Fruit fly (Drosophila melanogaster) whole organism, embryonic: ENCODE data around the gene Gyc89Da.

Source experiments
- Abd-B ChIP-seq: fragments of 200-800 bp; sonication (Bioruptor generic); optimal IDR thresholded peaks from 2 replicates; lab custom pipeline; 2018; ENCODE audit warnings: missing biosample characterization, mild to moderate bottlenecking, missing genetic modification characterization, moderate library complexity
- Awh ChIP-seq: fragments of 200-800 bp; sonication (Bioruptor generic); IDR thresholded peaks from 2 replicates; pipeline ENCODE4, ENCODE4 v1.3.6; 2022; ENCODE audit warnings: missing biosample characterization, missing genetic modification characterization
- CG10979 ChIP-seq: fragments of 200-800 bp; sonication (Bioruptor generic); optimal IDR thresholded peaks from 2 replicates; lab custom pipeline; 2018; ENCODE audit warnings: missing biosample characterization, mild to moderate bottlenecking, missing genetic modification characterization, moderate library complexity
- CG12391 ChIP-seq: fragments of 200-800 bp; sonication (Bioruptor generic); optimal IDR thresholded peaks from 3 replicates; lab custom pipeline; 2018; ENCODE audit warnings: missing biosample characterization, mild to moderate bottlenecking, missing genetic modification characterization, moderate library complexity
- CG12659 ChIP-seq: fragments of 200-800 bp; sonication (Bioruptor generic); optimal IDR thresholded peaks from 3 replicates; lab custom pipeline; 2017; ENCODE audit warnings: mild to moderate bottlenecking, missing biosample characterization, missing genetic modification reagents, missing genetic modification characterization
- CG16815 ChIP-seq: fragments of 200-800 bp; sonication (Bioruptor generic); optimal IDR thresholded peaks from 3 replicates; lab custom pipeline; 2017; ENCODE audit warnings: missing biosample characterization, mild to moderate bottlenecking, missing genetic modification characterization
- CG2116 ChIP-seq: fragments of 200-800 bp; sonication (Bioruptor generic); optimal IDR thresholded peaks from 3 replicates; lab custom pipeline; 2018; ENCODE audit warnings: missing biosample characterization, mild to moderate bottlenecking, missing genetic modification characterization
- CG2202 ChIP-seq: fragments of 200-800 bp; sonication (Bioruptor generic); optimal IDR thresholded peaks from 2 replicates; lab custom pipeline; 2018; ENCODE audit warnings: missing biosample characterization, mild to moderate bottlenecking, missing genetic modification characterization
- CG2889 ChIP-seq: fragments of 200-800 bp; sonication (Bioruptor generic); IDR thresholded peaks from 3 replicates; pipeline ENCODE4 v1.3.6; 2022; ENCODE audit warnings: missing biosample characterization, missing genetic modification characterization
- CG30020 ChIP-seq: fragments of 200-800 bp; optimal IDR thresholded peaks from 2 replicates; lab custom pipeline; 2019; ENCODE audit warnings: missing biosample characterization, mild to moderate bottlenecking, missing genetic modification characterization, moderate library complexity
- CG31441 ChIP-seq: fragments of 200-800 bp; sonication (Bioruptor generic); IDR thresholded peaks from 2 replicates; pipeline ENCODE4 v1.3.6; 2022; ENCODE audit warnings: missing biosample characterization, missing genetic modification characterization
- CG34224 ChIP-seq: fragments of 200-800 bp; sonication (Bioruptor generic); IDR thresholded peaks from 3 replicates; pipeline ENCODE4 v1.3.6; 2022; ENCODE audit warnings: missing biosample characterization, missing genetic modification characterization; ENCODE audit not compliant: partially characterized antibody
- CG42726 ChIP-seq: fragments of 200-800 bp; sonication (Bioruptor generic); IDR thresholded peaks from 2 replicates; pipeline ENCODE4 v1.3.6; 2022; ENCODE audit warnings: missing biosample characterization, missing genetic modification characterization; ENCODE audit not compliant: partially characterized antibody
- CG5245 ChIP-seq: fragments of 200-800 bp; sonication (Bioruptor generic); optimal IDR thresholded peaks from 3 replicates; lab custom pipeline; 2016; ENCODE audit warnings: missing biosample characterization, missing genetic modification characterization
- CG8388 ChIP-seq: fragments of 200-800 bp; sonication (Bioruptor generic); optimal IDR thresholded peaks from 2 replicates; lab custom pipeline; 2019; ENCODE audit warnings: missing biosample characterization, mild to moderate bottlenecking, missing genetic modification characterization, moderate library complexity
- CG8478 ChIP-seq: fragments of >200 bp; optimal IDR thresholded peaks from 2 replicates; lab custom pipeline; 2018
- CG8765 ChIP-seq: fragments of 200-800 bp; sonication (Bioruptor generic); IDR thresholded peaks from 2 replicates; pipeline ENCODE4 v1.3.6; 2022; ENCODE audit warnings: missing biosample characterization, missing genetic modification characterization
- Camta ChIP-seq: fragments of 200-800 bp; sonication (Bioruptor generic); optimal IDR thresholded peaks from 2 replicates; lab custom pipeline; 2016; ENCODE audit warnings: missing biosample characterization, missing genetic modification characterization
- D19B ChIP-seq: fragments of 200-800 bp; sonication (Bioruptor generic); optimal IDR thresholded peaks from 2 replicates; lab custom pipeline; 2017; ENCODE audit warnings: missing biosample characterization, mild to moderate bottlenecking, missing genetic modification characterization
- Dad ChIP-seq: fragments of 200-800 bp; sonication (Bioruptor generic); optimal IDR thresholded peaks from 3 replicates; lab custom pipeline; 2016; ENCODE audit warnings: missing biosample characterization, missing genetic modification characterization
- Elba2 ChIP-seq: fragments of 200-800 bp; sonication (Bioruptor generic); optimal IDR thresholded peaks from 3 replicates; lab custom pipeline; 2016; ENCODE audit warnings: missing biosample characterization, missing genetic modification characterization
- GATAe ChIP-seq: fragments of 200-800 bp; sonication (Bioruptor generic); conservative IDR thresholded peaks from 2 replicates; pipeline ENCODE4 v1.3.6; 2022; ENCODE audit warnings: missing biosample characterization, missing genetic modification characterization
- HLHmδ ChIP-seq: fragments of 200-800 bp; sonication (Bioruptor generic); optimal IDR thresholded peaks from 2 replicates; lab custom pipeline; 2018; ENCODE audit warnings: missing biosample characterization, mild to moderate bottlenecking, missing genetic modification characterization, moderate library complexity
- Lpt ChIP-seq: fragments of >200 bp; optimal IDR thresholded peaks from 2 replicates; lab custom pipeline; 2018; ENCODE audit warnings: missing biosample characterization, missing genetic modification characterization
- Mad ChIP-seq: fragments of 200-800 bp; sonication (Bioruptor generic); optimal IDR thresholded peaks from 2 replicates; lab custom pipeline; 2016; ENCODE audit warnings: missing biosample characterization, missing genetic modification characterization
- NFAT ChIP-seq: fragments of 200-800 bp; sonication (Bioruptor generic); IDR thresholded peaks from 2 replicates; pipeline ENCODE4 v1.3.6; 2022; ENCODE audit warnings: missing biosample characterization, missing genetic modification characterization
- NK7.1 ChIP-seq: fragments of 200-800 bp; sonication (Bioruptor generic); optimal IDR thresholded peaks from 3 replicates; lab custom pipeline; 2016; ENCODE audit warnings: missing biosample characterization, missing genetic modification characterization
- Poxn ChIP-seq: fragments of 200-800 bp; sonication (Bioruptor generic); IDR thresholded peaks from 2 replicates; pipeline ENCODE4 v1.3.6; 2022; ENCODE audit warnings: missing biosample characterization, missing genetic modification characterization
- Sox100B ChIP-seq: fragments of 200-800 bp; sonication (Bioruptor generic); optimal IDR thresholded peaks from 3 replicates; lab custom pipeline; 2018; ENCODE audit warnings: missing biosample characterization, mild to moderate bottlenecking, missing genetic modification characterization
- Ssrp ChIP-seq: fragments of 200-800 bp; sonication (Bioruptor generic); optimal IDR thresholded peaks from 2 replicates; lab custom pipeline; 2018; ENCODE audit warnings: missing biosample characterization, mild to moderate bottlenecking, missing genetic modification characterization, moderate library complexity
- aop ChIP-seq: fragments of 200-800 bp; sonication (Bioruptor generic); IDR thresholded peaks from 2 replicates; pipeline ENCODE4 v1.3.6; 2022; ENCODE audit warnings: missing biosample characterization, missing genetic modification characterization
- caup ChIP-seq: fragments of 200-800 bp; sonication (Bioruptor generic); optimal IDR thresholded peaks from 3 replicates; lab custom pipeline; 2017; ENCODE audit warnings: missing biosample characterization, mild to moderate bottlenecking, missing genetic modification characterization, moderate library complexity; ENCODE audit not compliant: severe bottlenecking
- cg ChIP-seq: fragments of 200-800 bp; sonication (Bioruptor generic); optimal IDR thresholded peaks from 3 replicates; lab custom pipeline; 2019; ENCODE audit warnings: missing biosample characterization, mild to moderate bottlenecking, missing genetic modification characterization, moderate library complexity
- croc ChIP-seq: fragments of 200-800 bp; sonication (Bioruptor generic); conservative IDR thresholded peaks from 3 replicates; pipeline ENCODE4 v1.3.6; 2022; ENCODE audit warnings: missing biosample characterization, missing genetic modification characterization
- dm ChIP-seq: fragments of 200-800 bp; sonication (Bioruptor generic); optimal IDR thresholded peaks from 3 replicates; lab custom pipeline; 2016; ENCODE audit warnings: missing biosample characterization, missing genetic modification characterization
- fd64A ChIP-seq: fragments of 200-800 bp; sonication (Bioruptor generic); optimal IDR thresholded peaks from 3 replicates; lab custom pipeline; 2018; ENCODE audit warnings: missing biosample characterization, mild to moderate bottlenecking, missing genetic modification characterization
- kah ChIP-seq: fragments of 200-800 bp; sonication (Bioruptor generic); optimal IDR thresholded peaks from 2 replicates; lab custom pipeline; 2018; ENCODE audit warnings: missing biosample characterization, mild to moderate bottlenecking, missing genetic modification characterization
- kni ChIP-seq: fragments of 200-800 bp; sonication (Bioruptor generic); optimal IDR thresholded peaks from 3 replicates; lab custom pipeline; 2017; ENCODE audit warnings: mild to moderate bottlenecking, missing biosample characterization, missing genetic modification reagents, missing genetic modification characterization
- pb ChIP-seq: fragments of 200-800 bp; sonication (Bioruptor generic); optimal IDR thresholded peaks from 3 replicates; lab custom pipeline; 2016; ENCODE audit warnings: missing biosample characterization, missing genetic modification characterization
- pzg ChIP-seq: fragments of 200-800 bp; sonication (Bioruptor generic); optimal IDR thresholded peaks from 3 replicates; lab custom pipeline; 2018; ENCODE audit warnings: missing biosample characterization, mild to moderate bottlenecking, missing genetic modification characterization, moderate library complexity
- ranshi ChIP-seq: fragments of 200-800 bp; sonication (Bioruptor generic); IDR thresholded peaks from 2 replicates; pipeline ENCODE4 v1.3.6; 2022; ENCODE audit warnings: missing biosample characterization, missing genetic modification characterization
- run ChIP-seq: fragments of 200-800 bp; sonication (Bioruptor generic); optimal IDR thresholded peaks from 3 replicates; lab custom pipeline; 2018; ENCODE audit warnings: missing biosample characterization, mild to moderate bottlenecking, missing genetic modification characterization
- sim ChIP-seq: fragments of 200-800 bp; sonication (Bioruptor generic); IDR thresholded peaks from 2 replicates; pipeline ENCODE4 v1.3.6; 2022; ENCODE audit warnings: missing biosample characterization, missing genetic modification characterization
- so ChIP-seq: fragments of 200-800 bp; sonication (Bioruptor generic); IDR thresholded peaks from 3 replicates; pipeline ENCODE4 v1.3.6; 2022; ENCODE audit warnings: missing biosample characterization, missing genetic modification characterization
- sr ChIP-seq: fragments of 200-800 bp; sonication (Bioruptor generic); IDR thresholded peaks from 3 replicates; pipeline ENCODE4 v1.3.6; 2022; ENCODE audit warnings: missing biosample characterization, missing genetic modification characterization
- trh ChIP-seq: fragments of 200-800 bp; sonication (Bioruptor generic); optimal IDR thresholded peaks from 2 replicates; lab custom pipeline; 2016; ENCODE audit warnings: missing biosample characterization, missing genetic modification characterization
- ttk ChIP-seq: fragments of 200-800 bp; sonication (Bioruptor generic); IDR thresholded peaks from 2 replicates; pipeline ENCODE4 v2.1.2; 2022; ENCODE audit warnings: missing biosample characterization, missing genetic modification characterization
- twi ChIP-seq: fragments of 200-800 bp; optimal IDR thresholded peaks from 2 replicates; lab custom pipeline; 2019; ENCODE audit warnings: missing biosample characterization, mild to moderate bottlenecking, missing genetic modification characterization, moderate library complexity
- wdn ChIP-seq: fragments of 200-800 bp; sonication (Bioruptor generic); IDR thresholded peaks from 2 replicates; pipeline ENCODE4 v1.3.6; 2022; ENCODE audit warnings: missing biosample characterization, missing genetic modification characterization
- wek ChIP-seq: fragments of 200-800 bp; sonication (Bioruptor generic); optimal IDR thresholded peaks from 3 replicates; lab custom pipeline; 2018; ENCODE audit warnings: missing biosample characterization, mild to moderate bottlenecking, missing genetic modification characterization, moderate library complexity
- zen ChIP-seq: fragments of 200-800 bp; sonication (Bioruptor generic); optimal IDR thresholded peaks from 3 replicates; lab custom pipeline; 2018; ENCODE audit warnings: missing biosample characterization, mild to moderate bottlenecking, missing genetic modification characterization, moderate library complexity
- zfh1 ChIP-seq: fragments of 200-800 bp; sonication (Bioruptor generic); IDR thresholded peaks from 3 replicates; pipeline ENCODE4 v1.3.6; 2022; ENCODE audit warnings: missing biosample characterization, missing genetic modification characterization

Gyc89Da gene

dm6 chr3R:16431707-16432106, 40.7 kb upstream of the Gyc89Da start (continued):
- peak; percentile 63; the same call in 2 of the 3 replicates for TF ChIP-seq zfh1 (GFP tag; lab: Robert Waterston, UW)
- TF ChIP-seq run (tag; lab: Kevin White, UChicago): no peak
- no peak for TF ChIP-seq HLHmδ (GFP tag; lab: Kevin White, UChicago)
- TF ChIP-seq caup (GFP tag; lab: Kevin White, UChicago): peak; percentile 28
- TF ChIP-seq CG34224 (GFP tag; lab: Robert Waterston, UW): peak; percentile 49
- peak; percentile 16 for TF ChIP-seq Abd-B (GFP tag; lab: Kevin White, UChicago)
- peak; percentile 82 for TF ChIP-seq NFAT (GFP tag; lab: Robert Waterston, UW)
- TF ChIP-seq CG2202 (tag; lab: Kevin White, UChicago): no peak
- TF ChIP-seq GATAe (GFP tag; lab: Robert Waterston, UW): no peak
- TF ChIP-seq dm (GFP tag; lab: Kevin White, UChicago): peak; percentile 38
- no peak for TF ChIP-seq CG16815
- TF ChIP-seq sr (GFP tag; lab: Robert Waterston, UW): no peak
- TF ChIP-seq CG8388: no peak
- no peak; the same call in 1 of the 2 replicates for TF ChIP-seq CG31441 (GFP tag; lab: Robert Waterston, UW)
- TF ChIP-seq CG8478 (lab: Kevin White, UChicago): no peak
- TF ChIP-seq Dad: peak; percentile 38
- no peak for TF ChIP-seq Lpt (GFP tag; lab: Kevin White, UChicago)
- no peak for TF ChIP-seq sim (GFP tag; lab: Robert Waterston, UW)
- TF ChIP-seq CG10979 (tag; lab: Kevin White, UChicago): peak; percentile 40
- peak; percentile 26 for TF ChIP-seq zen (tag; lab: Kevin White, UChicago)
- TF ChIP-seq Awh (GFP tag; lab: Robert Waterston, UW): no peak
- TF ChIP-seq so (GFP tag; lab: Robert Waterston, UW): no peak
- TF ChIP-seq Sox100B (GFP tag; lab: Kevin White, UChicago): no peak
- TF ChIP-seq CG42726 (GFP tag; lab: Robert Waterston, UW): peak; percentile 93
- peak; percentile 9 for TF ChIP-seq Camta (GFP tag; lab: Kevin White, UChicago)
- TF ChIP-seq CG8765 (GFP tag; lab: Robert Waterston, UW): no peak
- peak; percentile 8 for TF ChIP-seq pb (GFP tag; lab: Kevin White, UChicago)
- no peak for TF ChIP-seq CG12659 (GFP tag; lab: Kevin White, UChicago)
- no peak for TF ChIP-seq wdn (GFP tag; lab: Robert Waterston, UW)
- peak; percentile 71 for TF ChIP-seq wek (GFP tag; lab: Kevin White, UChicago)
- TF ChIP-seq Ssrp: no peak
- no peak; the same call in 1 of the 2 replicates for TF ChIP-seq ranshi (GFP tag; lab: Robert Waterston, UW)
- TF ChIP-seq CG2116 (GFP tag; lab: Kevin White, UChicago): no peak
- TF ChIP-seq Poxn (GFP tag; lab: Robert Waterston, UW): no peak
- TF ChIP-seq fd64A (GFP tag; lab: Kevin White, UChicago): no peak
- no peak for TF ChIP-seq kni (GFP tag; lab: Kevin White, UChicago)
- peak; percentile 10 for TF ChIP-seq pzg
- peak; percentile 19 for TF ChIP-seq CG12391 (tag; lab: Kevin White, UChicago)
- TF ChIP-seq trh (GFP tag; lab: Kevin White, UChicago): peak; percentile 10
- no peak for TF ChIP-seq cg (GFP tag; lab: Kevin White, UChicago)
- no peak for TF ChIP-seq D19B (GFP tag; lab: Kevin White, UChicago)
- TF ChIP-seq Elba2 (GFP tag; lab: Kevin White, UChicago): no peak
- TF ChIP-seq CG30020: no peak
- no peak for TF ChIP-seq twi (tag; lab: Kevin White, UChicago)
- TF ChIP-seq aop (GFP tag; lab: Robert Waterston, UW): 0 out of 2 replicates have a peak, but pooled peaks have one; percentile 47
- TF ChIP-seq ttk (GFP tag; lab: Robert Waterston, UW): peak; percentile 33; the same call in 1 of the 2 replicates
- TF ChIP-seq NK7.1 (GFP tag; lab: Kevin White, UChicago): peak; percentile 31
- TF ChIP-seq CG2889 (GFP tag; lab: Robert Waterston, UW): no peak
- peak; percentile 33 for TF ChIP-seq CG5245
- no peak for TF ChIP-seq kah (GFP tag; lab: Kevin White, UChicago)
- TF ChIP-seq croc (GFP tag; lab: Robert Waterston, UW): no peak
- peak; percentile 21 for TF ChIP-seq Mad (GFP tag; lab: Kevin White, UChicago)
